Fruit fly (Drosophila melanogaster) whole organism, embryonic: ENCODE measurements around the gene CG43796.

ENCODE experiments used
- Blimp-1 ChIP-seq: fragments of 200-800 bp; sonication (Bioruptor generic); optimal IDR thresholded peaks from 3 replicates; lab custom pipeline; 2018; ENCODE audit warnings: missing biosample characterization, missing genetic modification characterization, mild to moderate bottlenecking, moderate library complexity, missing genetic modification reagents
- CG10979 ChIP-seq: fragments of 200-800 bp; sonication (Bioruptor generic); optimal IDR thresholded peaks from 2 replicates; lab custom pipeline; 2018; ENCODE audit warnings: missing biosample characterization, mild to moderate bottlenecking, missing genetic modification characterization, moderate library complexity
- CG11560 ChIP-seq: fragments of 200-800 bp; sonication (Bioruptor generic); IDR thresholded peaks from 3 replicates; pipeline ENCODE4 v1.3.6; 2022; ENCODE audit warnings: missing biosample characterization, missing genetic modification characterization
- CG11695 ChIP-seq: fragments of 200-800 bp; sonication (Bioruptor generic); IDR thresholded peaks from 3 replicates; pipeline ENCODE4 v1.3.6; 2022; ENCODE audit warnings: missing biosample characterization, missing genetic modification characterization
- CG13424 ChIP-seq: fragments of 200-800 bp; sonication (Bioruptor generic); optimal IDR thresholded peaks from 2 replicates; lab custom pipeline; 2019; ENCODE audit warnings: missing biosample characterization, mild to moderate bottlenecking, missing genetic modification characterization, moderate library complexity
- CG13624 ChIP-seq: fragments of 200-800 bp; sonication (Bioruptor generic); optimal IDR thresholded peaks from 2 replicates; lab custom pipeline; 2016; ENCODE audit warnings: missing biosample characterization, missing genetic modification characterization
- CG14441 ChIP-seq: fragments of 200-800 bp; sonication (Bioruptor generic); IDR thresholded peaks from 2 replicates; pipeline ENCODE4 v1.3.6; 2022; ENCODE audit warnings: missing biosample characterization, missing genetic modification characterization
- CG15269 ChIP-seq: fragments of 200-800 bp; sonication (Bioruptor generic); optimal IDR thresholded peaks from 2 replicates; lab custom pipeline; 2018; ENCODE audit warnings: missing biosample characterization, mild to moderate bottlenecking, missing genetic modification characterization, moderate library complexity
- CG16815 ChIP-seq: fragments of 200-800 bp; sonication (Bioruptor generic); optimal IDR thresholded peaks from 3 replicates; lab custom pipeline; 2017; ENCODE audit warnings: missing biosample characterization, mild to moderate bottlenecking, missing genetic modification characterization
- CG17186 ChIP-seq: fragments of 200-800 bp; sonication (Bioruptor generic); optimal IDR thresholded peaks from 3 replicates; lab custom pipeline; 2017; ENCODE audit warnings: missing biosample characterization, missing genetic modification reagents, missing genetic modification characterization
- CG17385 ChIP-seq: fragments of 200-800 bp; sonication (Bioruptor generic); optimal IDR thresholded peaks from 3 replicates; lab custom pipeline; 2018; ENCODE audit warnings: missing biosample characterization, mild to moderate bottlenecking, missing genetic modification characterization
- CG1792 ChIP-seq: fragments of 200-800 bp; sonication (Bioruptor generic); optimal IDR thresholded peaks from 2 replicates; lab custom pipeline; 2016; ENCODE audit warnings: missing biosample characterization, missing genetic modification characterization
- CG2678 ChIP-seq: fragments of 200-800 bp; sonication (Bioruptor generic); optimal IDR thresholded peaks from 3 replicates; lab custom pipeline; 2019; ENCODE audit warnings: missing biosample characterization, mild to moderate bottlenecking, missing genetic modification characterization, moderate library complexity
- CG6765 ChIP-seq: fragments of 200-800 bp; sonication (Bioruptor generic); optimal IDR thresholded peaks from 3 replicates; lab custom pipeline; 2017; ENCODE audit warnings: missing biosample characterization, mild to moderate bottlenecking, missing genetic modification characterization
- CG7357 ChIP-seq: fragments of 200-800 bp; sonication (Bioruptor generic); IDR thresholded peaks from 3 replicates; pipeline ENCODE4 v1.3.6; 2022; ENCODE audit warnings: missing biosample characterization, missing genetic modification characterization
- CG7839 ChIP-seq: fragments of 200-800 bp; sonication (Bioruptor generic); optimal IDR thresholded peaks from 3 replicates; lab custom pipeline; 2018; ENCODE audit warnings: missing biosample characterization, mild to moderate bottlenecking, missing genetic modification characterization, moderate library complexity
- CG8281 ChIP-seq: fragments of 200-800 bp; sonication (Bioruptor generic); optimal IDR thresholded peaks from 2 replicates; lab custom pipeline; 2018; ENCODE audit warnings: missing biosample characterization, mild to moderate bottlenecking, missing genetic modification characterization, moderate library complexity
- MESR4 ChIP-seq: fragments of 200-800 bp; sonication (Bioruptor generic); optimal IDR thresholded peaks from 2 replicates; lab custom pipeline; 2018; ENCODE audit warnings: missing biosample characterization, mild to moderate bottlenecking, missing genetic modification characterization, moderate library complexity
- Med ChIP-seq: fragments of 200-800 bp; sonication (Bioruptor generic); peaks from one replicate; lab custom pipeline; 2016; ENCODE audit warnings: missing biosample characterization, missing genetic modification characterization, mild to moderate bottlenecking, inconsistent platforms, moderate library complexity
- NC2α ChIP-seq: fragments of 200-800 bp; sonication (Bioruptor generic); optimal IDR thresholded peaks from 2 replicates; lab custom pipeline; 2016; ENCODE audit warnings: missing biosample characterization, missing genetic modification characterization
- NK7.1 ChIP-seq: fragments of 200-800 bp; sonication (Bioruptor generic); optimal IDR thresholded peaks from 3 replicates; lab custom pipeline; 2016; ENCODE audit warnings: missing biosample characterization, missing genetic modification characterization
- Nf-YB ChIP-seq: fragments of 200-800 bp; sonication (Bioruptor generic); optimal IDR thresholded peaks from 3 replicates; lab custom pipeline; 2019; ENCODE audit warnings: missing biosample characterization, mild to moderate bottlenecking, missing genetic modification characterization, moderate library complexity
- PHDP ChIP-seq: fragments of 200-800 bp; sonication (Bioruptor generic); optimal IDR thresholded peaks from 3 replicates; lab custom pipeline; 2018; ENCODE audit warnings: missing biosample characterization, mild to moderate bottlenecking, missing genetic modification characterization, moderate library complexity
- Pdp1 ChIP-seq, 2 experiments: fragments of 200-800 bp; sonication (Bioruptor generic); optimal IDR thresholded peaks; 3 replicates each; lab custom pipeline; 2016; ENCODE audit warnings: missing biosample characterization in 2 of 2, missing genetic modification characterization in 2 of 2, mild to moderate bottlenecking in 1 of 2, moderate library complexity in 1 of 2
- Rfx ChIP-seq: fragments of 200-800 bp; sonication (Bioruptor generic); IDR thresholded peaks from 2 replicates; pipeline ENCODE4 v1.3.6; 2022; ENCODE audit warnings: missing biosample characterization, missing genetic modification characterization
- Side ChIP-seq: fragments of 200-800 bp; sonication (Bioruptor generic); optimal IDR thresholded peaks from 2 replicates; lab custom pipeline; 2016; ENCODE audit warnings: missing biosample characterization, missing genetic modification characterization
- Sox100B ChIP-seq: fragments of 200-800 bp; sonication (Bioruptor generic); optimal IDR thresholded peaks from 3 replicates; lab custom pipeline; 2018; ENCODE audit warnings: missing biosample characterization, mild to moderate bottlenecking, missing genetic modification characterization
- ac ChIP-seq: fragments of 200-800 bp; sonication (Bioruptor generic); optimal IDR thresholded peaks from 3 replicates; lab custom pipeline; 2017; ENCODE audit warnings: missing biosample characterization, mild to moderate bottlenecking, missing genetic modification characterization
- amos ChIP-seq: fragments of 200-800 bp; sonication (Bioruptor generic); IDR thresholded peaks from 2 replicates; pipeline ENCODE4 v1.3.6; 2022; ENCODE audit warnings: missing biosample characterization, missing genetic modification characterization; ENCODE audit not compliant: partially characterized antibody
- ap ChIP-seq: fragments of 200-800 bp; sonication (Bioruptor generic); IDR thresholded peaks from 2 replicates; pipeline ENCODE4 v1.3.6; 2022; ENCODE audit warnings: missing biosample characterization, missing genetic modification characterization
- ash1 ChIP-seq: fragments of 200-800 bp; sonication (Bioruptor generic); optimal IDR thresholded peaks from 2 replicates; lab custom pipeline; 2018; ENCODE audit warnings: missing biosample characterization, mild to moderate bottlenecking, missing genetic modification characterization
- bab2 ChIP-seq: fragments of 200-800 bp; sonication (Bioruptor generic); optimal IDR thresholded peaks from 2 replicates; lab custom pipeline; 2016; ENCODE audit warnings: missing biosample characterization, missing genetic modification characterization
- bbx ChIP-seq: fragments of 200-800 bp; sonication (Bioruptor generic); IDR thresholded peaks from 2 replicates; pipeline ENCODE4 v1.3.6; 2022; ENCODE audit warnings: missing biosample characterization, missing genetic modification characterization; ENCODE audit not compliant: partially characterized antibody
- btn ChIP-seq: fragments of 200-800 bp; sonication (Bioruptor generic); optimal IDR thresholded peaks from 2 replicates; lab custom pipeline; 2016; ENCODE audit warnings: missing biosample characterization, missing genetic modification characterization
- dpn ChIP-seq, 2 experiments: fragments of 200-800 bp; sonication (Bioruptor generic); optimal IDR thresholded peaks; 3 replicates each; lab custom pipeline; 2016; ENCODE audit warnings: missing biosample characterization in 2 of 2, missing genetic modification characterization in 2 of 2
- esg ChIP-seq: fragments of 200-800 bp; sonication (Bioruptor generic); conservative IDR thresholded peaks from 2 replicates; pipeline ENCODE4 v1.3.6; 2022; ENCODE audit warnings: missing biosample characterization, missing genetic modification characterization
- ewg ChIP-seq: fragments of 200-800 bp; sonication (Bioruptor generic); optimal IDR thresholded peaks from 3 replicates; lab custom pipeline; 2017; ENCODE audit warnings: mild to moderate bottlenecking, missing biosample characterization, missing genetic modification reagents, missing genetic modification characterization
- fd96Cb ChIP-seq: fragments of 200-800 bp; sonication (Bioruptor generic); optimal IDR thresholded peaks from 2 replicates; lab custom pipeline; 2018; ENCODE audit warnings: missing biosample characterization, mild to moderate bottlenecking, missing genetic modification characterization, moderate library complexity
- ftz-f1 ChIP-seq: fragments of 200-800 bp; sonication (Bioruptor generic); optimal IDR thresholded peaks from 2 replicates; lab custom pipeline; 2016; ENCODE audit warnings: missing biosample characterization, missing genetic modification characterization
- gsb-n ChIP-seq: fragments of 200-800 bp; sonication (Bioruptor generic); optimal IDR thresholded peaks from 3 replicates; lab custom pipeline; 2018; ENCODE audit warnings: missing biosample characterization, mild to moderate bottlenecking, missing genetic modification characterization
- h ChIP-seq: fragments of >200 bp; optimal IDR thresholded peaks from 2 replicates; lab custom pipeline; 2017
- klu ChIP-seq: fragments of 200-800 bp; sonication (Bioruptor generic); IDR thresholded peaks from 2 replicates; pipeline ENCODE4 v1.3.6; 2022; ENCODE audit warnings: missing biosample characterization, missing genetic modification characterization
- lilli ChIP-seq: fragments of 200-800 bp; sonication (Bioruptor generic); optimal IDR thresholded peaks from 3 replicates; lab custom pipeline; 2016; ENCODE audit warnings: missing biosample characterization, missing genetic modification characterization
- nom ChIP-seq: fragments of 200-800 bp; sonication (Bioruptor generic); optimal IDR thresholded peaks from 2 replicates; lab custom pipeline; 2017; ENCODE audit warnings: missing biosample characterization, missing genetic modification characterization, mild to moderate bottlenecking, moderate library complexity, missing genetic modification reagents
- odd ChIP-seq: fragments of 200-800 bp; sonication (Bioruptor generic); optimal IDR thresholded peaks from 2 replicates; lab custom pipeline; 2017; ENCODE audit warnings: missing biosample characterization, mild to moderate bottlenecking, missing genetic modification characterization
- pita ChIP-seq: fragments of 200-800 bp; sonication (Bioruptor generic); optimal IDR thresholded peaks from 2 replicates; lab custom pipeline; 2017; ENCODE audit warnings: missing biosample characterization, mild to moderate bottlenecking, missing genetic modification characterization
- ranshi ChIP-seq: fragments of 200-800 bp; sonication (Bioruptor generic); IDR thresholded peaks from 2 replicates; pipeline ENCODE4 v1.3.6; 2022; ENCODE audit warnings: missing biosample characterization, missing genetic modification characterization
- salm ChIP-seq: fragments of 200-800 bp; sonication (Bioruptor generic); optimal IDR thresholded peaks from 2 replicates; lab custom pipeline; 2018; ENCODE audit warnings: missing biosample characterization, mild to moderate bottlenecking, missing genetic modification characterization
- sug ChIP-seq: fragments of 200-800 bp; optimal IDR thresholded peaks from 2 replicates; lab custom pipeline; 2019; ENCODE audit warnings: missing biosample characterization, mild to moderate bottlenecking, missing genetic modification characterization, moderate library complexity
- zen2 ChIP-seq: fragments of 200-800 bp; sonication (Bioruptor generic); IDR thresholded peaks from 3 replicates; pipeline ENCODE4 v1.3.6; 2022; ENCODE audit warnings: missing biosample characterization, missing genetic modification characterization; ENCODE audit not compliant: partially characterized antibody

Gene CG43796

DNA sequence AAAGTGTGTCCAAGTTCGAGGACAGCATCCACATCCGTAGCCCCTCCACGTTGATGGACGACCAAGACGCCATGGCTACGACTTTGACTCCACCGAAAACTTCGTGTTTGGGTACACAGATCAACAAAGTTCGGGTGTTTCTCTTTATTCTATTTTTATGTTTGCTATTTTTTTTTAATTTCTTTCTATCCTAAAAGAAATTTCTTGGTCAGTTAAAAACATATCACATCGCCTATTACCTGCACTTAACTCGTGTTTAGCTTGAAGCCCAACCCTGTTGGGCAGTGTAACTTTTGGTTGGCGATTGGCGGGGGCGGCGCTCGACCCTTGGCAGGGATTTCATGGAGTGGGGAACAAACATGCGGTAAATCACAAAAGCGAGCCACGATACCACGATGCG lies 8.7 kb upstream of the CG43796 start (continued):
- TF ChIP-seq esg (GFP tag; lab: Robert Waterston, UW) (peak; percentile 38; the same call in 1 of the 2 replicates), sug (no peak), ranshi (GFP tag; lab: Robert Waterston, UW) (peak; percentile 30; the same call in 1 of the 2 replicates), Nf-YB (GFP tag; lab: Kevin White, UChicago) (peak; percentile 31), CG1792 (GFP tag; lab: Kevin White, UChicago) (peak; percentile 21), Rfx (GFP tag; lab: Robert Waterston, UW) (peak; percentile 61), Med (GFP tag; lab: Kevin White, UChicago) (peak; percentile 89), NC2α (no peak), CG17186 (GFP tag; lab: Kevin White, UChicago) (no peak), zen2 (no peak), CG2678 (tag; lab: Kevin White, UChicago) (peak; percentile 73), ac (GFP tag; lab: Kevin White, UChicago) (no peak), bbx (no peak), odd (GFP tag; lab: Kevin White, UChicago) (no peak), CG11695 (GFP tag; lab: Robert Waterston, UW) (peak; percentile 46; the same call in 1 of the 3 replicates), CG17385 (GFP tag; lab: Kevin White, UChicago) (peak; percentile 23), Side (GFP tag; lab: Kevin White, UChicago) (no peak), CG15269 (tag; lab: Kevin White, UChicago) (no peak), CG6765 (GFP tag; lab: Kevin White, UChicago) (no peak), nom (peak; percentile 77), PHDP (tag; lab: Kevin White, UChicago) (no peak), pita (GFP tag; lab: Kevin White, UChicago) (no peak), NK7.1 (GFP tag; lab: Kevin White, UChicago) (no peak), Pdp1 (GFP tag; optimal IDR thresholded peaks at IDR 0.05; lab: Kevin White, UChicago) (peak in 1 of 2 experiments; percentile 22), CG8281 (tag; lab: Kevin White, UChicago) (no peak), btn (GFP tag; lab: Kevin White, UChicago) (peak; percentile 29), lilli (peak; percentile 33), Sox100B (GFP tag; lab: Kevin White, UChicago) (peak; percentile 42), CG13424 (peak; percentile 37), klu (GFP tag; lab: Robert Waterston, UW) (peak; percentile 45; the same call in 1 of the 2 replicates), CG7357 (GFP tag; lab: Robert Waterston, UW) (peak; percentile 57; the same call in 2 of the 3 replicates), salm (tag; lab: Kevin White, UChicago) (no peak), CG11560 (tag; lab: Robert Waterston, UW) (peak; percentile 47; the same call in 1 of the 3 replicates), fd96Cb (tag; lab: Kevin White, UChicago) (peak; percentile 64), h (lab: Kevin White, UChicago) (no peak), ewg (GFP tag; lab: Kevin White, UChicago) (no peak), bab2 (GFP tag; lab: Kevin White, UChicago) (peak; percentile 56), Blimp-1 (peak; percentile 75), ftz-f1 (GFP tag; lab: Kevin White, UChicago) (no peak), CG7839 (tag; lab: Kevin White, UChicago) (peak; percentile 65), amos (no peak), MESR4 (no peak), dpn (GFP tag; optimal IDR thresholded peaks at IDR 0.05; lab: Kevin White, UChicago) (peak in 1 of 2 experiments; percentile 38), ap (peak; percentile 45; the same call in 1 of the 2 replicates), gsb-n (tag; lab: Kevin White, UChicago) (peak; percentile 39), CG13624 (GFP tag; lab: Kevin White, UChicago) (peak; percentile 4), ash1 (GFP tag; lab: Kevin White, UChicago) (no peak), CG10979 (tag; lab: Kevin White, UChicago) (peak; percentile 66), CG16815 (GFP tag; lab: Kevin White, UChicago) (peak; percentile 42), CG14441 (GFP tag; lab: Robert Waterston, UW) (peak; percentile 67)
